Worm (Caenorhabditis elegans) whole organism, L3 larva: ENCODE measurements around the gene F44F4.9.
A peak's percentile ranks its signal among the peaks of the same experiment; 100 is the strongest.

Experiments
- aly-2 ChIP-seq: fragments of 150-350 bp; optimal IDR thresholded peaks from 2 replicates; lab custom pipeline; 2014; ENCODE audit warnings: missing biosample characterization, missing genetic modification characterization
- ceh-16 ChIP-seq: sonication (generic microtip); optimal IDR thresholded peaks from 2 replicates; lab custom pipeline; 2017; ENCODE audit warnings: missing biosample characterization, missing genetic modification characterization
- ceh-28 ChIP-seq: fragments of 150-350 bp; optimal IDR thresholded peaks from 2 replicates; lab custom pipeline; 2014; ENCODE audit warnings: missing biosample characterization, missing genetic modification reagents, missing genetic modification characterization
- ceh-82 ChIP-seq: fragments of 150-350 bp; optimal IDR thresholded peaks from 2 replicates; lab custom pipeline; 2014; ENCODE audit warnings: missing biosample characterization, missing genetic modification characterization
- ceh-9 ChIP-seq: sonication (generic microtip); optimal IDR thresholded peaks from 2 replicates; lab custom pipeline; 2018; ENCODE audit warnings: missing biosample characterization, missing genetic modification characterization
- daf-12 ChIP-seq: fragments of 150-350 bp; optimal IDR thresholded peaks from 2 replicates; lab custom pipeline; 2014; ENCODE audit warnings: missing biosample characterization, missing genetic modification reagents, missing genetic modification characterization
- egl-27 ChIP-seq: sonication (generic microtip); optimal IDR thresholded peaks from 4 replicates; lab custom pipeline; 2017; ENCODE audit warnings: missing biosample characterization, missing genetic modification reagents, missing genetic modification characterization
- egl-5 ChIP-seq: fragments of 150-350 bp; optimal IDR thresholded peaks from 2 replicates; lab custom pipeline; 2017; ENCODE audit warnings: missing biosample characterization, missing genetic modification reagents, missing genetic modification characterization, inconsistent platforms
- elt-1 ChIP-seq: fragments of 150-350 bp; optimal IDR thresholded peaks from 2 replicates; lab custom pipeline; 2014; ENCODE audit warnings: missing biosample characterization, missing genetic modification characterization
- elt-2 ChIP-seq: sonication (generic microtip); optimal IDR thresholded peaks from 2 replicates; lab custom pipeline; 2016; ENCODE audit warnings: missing genetic modification reagents, mild to moderate bottlenecking, missing genetic modification characterization, missing compliant biosample characterization
- elt-3 ChIP-seq, 3 experiments: fragments of 150-350 bp in 1 of 3; sonication (generic microtip) in 2 of 3; optimal IDR thresholded peaks; 2 replicates in 2 of 3; 4 replicates in 1 of 3; lab custom pipeline; 2014 to 2017; ENCODE audit warnings: missing biosample characterization in 3 of 3, missing genetic modification characterization in 3 of 3
- fkh-2 ChIP-seq: fragments of 150-350 bp; optimal IDR thresholded peaks from 2 replicates; lab custom pipeline; 2014; ENCODE audit warnings: missing biosample characterization, missing genetic modification reagents, missing genetic modification characterization
- fos-1 ChIP-seq: fragments of 150-350 bp; optimal IDR thresholded peaks from 2 replicates; lab custom pipeline; 2014; ENCODE audit warnings: missing biosample characterization, missing genetic modification characterization
- hmg-11 ChIP-seq: sonication (generic microtip); optimal IDR thresholded peaks from 2 replicates; lab custom pipeline; 2016; ENCODE audit warnings: missing genetic modification characterization, missing compliant biosample characterization
- jun-1 ChIP-seq: fragments of 150-350 bp; optimal IDR thresholded peaks from 2 replicates; lab custom pipeline; 2014; ENCODE audit warnings: missing biosample characterization, missing genetic modification reagents, missing genetic modification characterization
- lin-15B ChIP-seq: fragments of 150-350 bp; optimal IDR thresholded peaks from 2 replicates; lab custom pipeline; 2014; ENCODE audit warnings: missing biosample characterization, missing genetic modification characterization
- lin-39 ChIP-seq: fragments of 150-350 bp; optimal IDR thresholded peaks from 2 replicates; lab custom pipeline; 2018; ENCODE audit warnings: missing biosample characterization, missing genetic modification reagents, missing genetic modification characterization
- lsy-12 ChIP-seq: sonication (generic microtip); optimal IDR thresholded peaks from 2 replicates; lab custom pipeline; 2016; ENCODE audit warnings: mild to moderate bottlenecking, missing genetic modification characterization, missing compliant biosample characterization
- mdl-1 ChIP-seq: fragments of 150-350 bp; optimal IDR thresholded peaks from 2 replicates; lab custom pipeline; 2014; ENCODE audit warnings: missing biosample characterization, missing genetic modification characterization
- mml-1 ChIP-seq: fragments of 150-350 bp; sonication (generic microtip); optimal IDR thresholded peaks from 3 replicates; lab custom pipeline; 2014; ENCODE audit warnings: missing biosample characterization, missing genetic modification characterization
- nfya-1 ChIP-seq: sonication (generic microtip); optimal IDR thresholded peaks from 2 replicates; lab custom pipeline; 2017; ENCODE audit warnings: missing genetic modification characterization, mild to moderate bottlenecking, missing compliant biosample characterization, antibody characterized with exemption, moderate library complexity; ENCODE audit not compliant: insufficient read depth
- nhr-11 ChIP-seq: fragments of 150-350 bp; optimal IDR thresholded peaks from 2 replicates; lab custom pipeline; 2014; ENCODE audit warnings: missing biosample characterization, missing genetic modification characterization
- nhr-12 ChIP-seq: fragments of 150-350 bp; optimal IDR thresholded peaks from 2 replicates; lab custom pipeline; 2014; ENCODE audit warnings: missing biosample characterization, missing genetic modification characterization
- nhr-23 ChIP-seq: fragments of 150-350 bp; optimal IDR thresholded peaks from 2 replicates; lab custom pipeline; 2014; ENCODE audit warnings: missing biosample characterization, missing genetic modification reagents, missing genetic modification characterization
- nhr-237 ChIP-seq: fragments of 150-350 bp; optimal IDR thresholded peaks from 2 replicates; lab custom pipeline; 2014; ENCODE audit warnings: missing biosample characterization, missing genetic modification characterization
- nhr-25 ChIP-seq: sonication (generic microtip); optimal IDR thresholded peaks from 2 replicates; lab custom pipeline; 2017; ENCODE audit warnings: missing biosample characterization, missing genetic modification characterization
- nhr-28 ChIP-seq: fragments of 150-350 bp; optimal IDR thresholded peaks from 2 replicates; lab custom pipeline; 2014; ENCODE audit warnings: missing biosample characterization, missing genetic modification characterization
- nhr-43 ChIP-seq: sonication (generic microtip); optimal IDR thresholded peaks from 2 replicates; lab custom pipeline; 2016; ENCODE audit warnings: mild to moderate bottlenecking, missing genetic modification characterization, missing compliant biosample characterization; ENCODE audit not compliant: poor library complexity, severe bottlenecking
- nhr-67 ChIP-seq: fragments of 150-350 bp; optimal IDR thresholded peaks from 2 replicates; lab custom pipeline; 2014; ENCODE audit warnings: missing biosample characterization, missing genetic modification characterization
- nhr-77 ChIP-seq: fragments of 150-350 bp; optimal IDR thresholded peaks from 2 replicates; lab custom pipeline; 2014; ENCODE audit warnings: missing biosample characterization, missing genetic modification characterization
- pha-4 ChIP-seq: fragments of 150-350 bp; optimal IDR thresholded peaks from 2 replicates; lab custom pipeline; 2014; ENCODE audit warnings: missing biosample characterization, missing genetic modification reagents, missing genetic modification characterization
- pqm-1 ChIP-seq: fragments of 150-350 bp; optimal IDR thresholded peaks from 2 replicates; lab custom pipeline; 2017; ENCODE audit warnings: missing biosample characterization, missing genetic modification characterization, inconsistent platforms
- sea-2 ChIP-seq: fragments of 150-350 bp; sonication (generic microtip); optimal IDR thresholded peaks from 4 replicates; lab custom pipeline; 2014; ENCODE audit warnings: missing biosample characterization, missing genetic modification reagents, missing genetic modification characterization
- skn-1 ChIP-seq: fragments of 150-350 bp; optimal IDR thresholded peaks from 2 replicates; lab custom pipeline; 2014; ENCODE audit warnings: missing biosample characterization, missing genetic modification characterization
- snpc-4 ChIP-seq: fragments of 150-350 bp; optimal IDR thresholded peaks from 2 replicates; lab custom pipeline; 2014; ENCODE audit warnings: missing biosample characterization, missing genetic modification characterization
- unc-39 ChIP-seq: sonication (generic microtip); optimal IDR thresholded peaks from 4 replicates; lab custom pipeline; 2017; ENCODE audit warnings: missing biosample characterization, missing genetic modification characterization
- zag-1 ChIP-seq: fragments of 150-350 bp; optimal IDR thresholded peaks from 2 replicates; lab custom pipeline; 2014; ENCODE audit warnings: missing biosample characterization, missing genetic modification characterization
- ztf-4 ChIP-seq: fragments of 150-350 bp; optimal IDR thresholded peaks from 2 replicates; lab custom pipeline; 2014; ENCODE audit warnings: missing biosample characterization, missing genetic modification characterization

Gene F44F4.9

ce11 chrII:10932305-10932704, 16.7 kb upstream of the F44F4.9 start:
- no peak for TF ChIP-seq ceh-16 (tag; lab: Kevin White, UChicago)
- TF ChIP-seq lsy-12 (tag; lab: Kevin White, UChicago) = no peak
- no peak for TF ChIP-seq nhr-11 (tag; lab: Kevin White, UChicago)
- no peak for TF ChIP-seq egl-5 (tag; lab: Kevin White, UChicago)
- TF ChIP-seq nhr-77 (tag; lab: Kevin White, UChicago) = no peak
- TF ChIP-seq mml-1 (tag; lab: Kevin White, UChicago) = no peak
- no peak for TF ChIP-seq aly-2 (tag; lab: Kevin White, UChicago)
- no peak for TF ChIP-seq lin-39
- no peak for TF ChIP-seq hmg-11
- TF ChIP-seq elt-2 (tag; lab: Kevin White, UChicago) = no peak
- TF ChIP-seq ceh-28 = no peak
- TF ChIP-seq zag-1 = no peak
- no peak for TF ChIP-seq nhr-237 (tag; lab: Kevin White, UChicago)
- no peak for TF ChIP-seq nfya-1 (tag; lab: Kevin White, UChicago)
- no peak for TF ChIP-seq ztf-4 (tag; lab: Kevin White, UChicago)
- TF ChIP-seq mdl-1 (tag; lab: Kevin White, UChicago) = no peak
- TF ChIP-seq fkh-2 (tag; lab: Kevin White, UChicago) = no peak
- TF ChIP-seq fos-1 = no peak

- peak; percentile 13 for TF ChIP-seq lsy-12 (tag; lab: Kevin White, UChicago)
- TF ChIP-seq elt-3 (tag; optimal IDR thresholded peaks at IDR 0.05; lab: Kevin White, UChicago) = no peak
- TF ChIP-seq nhr-43 (tag; lab: Kevin White, UChicago) = peak; percentile 62
These were observed 15.3 kb upstream of the F44F4.9 start for ce11 chrII:10930678-10931650.

- peak; percentile 20 for TF ChIP-seq lin-15B (tag; lab: Kevin White, UChicago)
- TF ChIP-seq nfya-1 (tag; lab: Kevin White, UChicago) = peak; percentile 7
- TF ChIP-seq elt-2 (tag; lab: Kevin White, UChicago) = peak; percentile 68
- TF ChIP-seq nhr-43 (tag; lab: Kevin White, UChicago) = peak; percentile 46
- peak; percentile 52 for TF ChIP-seq nhr-23
- TF ChIP-seq nhr-25 (tag; lab: Kevin White, UChicago) = peak; percentile 46
- TF ChIP-seq elt-3 (tag; optimal IDR thresholded peaks at IDR 0.05; lab: Kevin White, UChicago) = peak in 1 of 3 experiments; percentile 20
- TF ChIP-seq sea-2 = no peak
- TF ChIP-seq nhr-67 = no peak
- TF ChIP-seq egl-27 (tag; lab: Kevin White, UChicago) = no peak
These were observed 10.4 kb upstream of the F44F4.9 start, which contains the start of gene metr-1 for ce11 chrII:10925804-10926570. TSS of gene metr-1 (plus strand) at chrII:10926561.

DNA sequence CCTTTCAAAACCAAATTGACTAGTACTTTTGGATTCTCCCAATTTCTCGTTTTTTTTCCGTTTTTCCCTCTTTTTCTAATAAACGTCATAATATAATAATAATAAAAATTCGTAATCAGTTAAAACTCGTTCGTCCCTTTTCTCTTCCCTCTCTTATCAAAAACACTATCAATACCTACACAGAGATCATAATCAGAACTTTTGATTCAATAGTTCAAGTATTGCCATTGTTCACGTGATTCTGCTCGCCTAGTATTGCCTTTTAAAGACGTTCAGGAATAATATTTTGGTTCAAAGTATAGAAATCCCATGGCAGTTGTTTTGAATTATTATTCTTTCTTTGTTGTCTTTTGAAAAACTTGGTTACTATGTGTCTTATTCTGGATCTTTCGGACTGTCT, 9.0 kb upstream of the F44F4.9 start:
- TF ChIP-seq jun-1 (tag; lab: Kevin White, UChicago) = peak; percentile 73
- peak; percentile 34 for TF ChIP-seq snpc-4 (tag; lab: Kevin White, UChicago)
- TF ChIP-seq unc-39 = no peak
- TF ChIP-seq aly-2 (tag; lab: Kevin White, UChicago) = no peak
- TF ChIP-seq nhr-43 (tag; lab: Kevin White, UChicago) = peak; percentile 24
- TF ChIP-seq ceh-16 (tag; lab: Kevin White, UChicago) = no peak
- TF ChIP-seq ceh-9 (tag; lab: Kevin White, UChicago) = no peak
- TF ChIP-seq skn-1 (tag; lab: Kevin White, UChicago) = peak; percentile 34
- no peak for TF ChIP-seq nhr-12
- no peak for TF ChIP-seq nhr-28 (tag; lab: Kevin White, UChicago)
- TF ChIP-seq ceh-82 (tag; lab: Kevin White, UChicago) = no peak
- no peak for TF ChIP-seq egl-5 (tag; lab: Kevin White, UChicago)
- no peak for TF ChIP-seq elt-1 (tag; lab: Kevin White, UChicago)
- peak; percentile 16 to 65 (median 18) for TF ChIP-seq elt-3 (tag; optimal IDR thresholded peaks at IDR 0.05; lab: Kevin White, UChicago)
- TF ChIP-seq elt-2 (tag; lab: Kevin White, UChicago) = peak; percentile 93
- no peak for TF ChIP-seq daf-12 (tag; lab: Kevin White, UChicago)
- TF ChIP-seq lsy-12 (tag; lab: Kevin White, UChicago) = peak; percentile 3
- peak; percentile 44 for TF ChIP-seq pha-4 (tag; lab: Kevin White, UChicago)
- TF ChIP-seq pqm-1 (tag; lab: Kevin White, UChicago) = peak; percentile 97
- TF ChIP-seq nhr-77 (tag; lab: Kevin White, UChicago) = no peak
- peak; percentile 2 for TF ChIP-seq nhr-25 (tag; lab: Kevin White, UChicago)
- TF ChIP-seq nhr-11 (tag; lab: Kevin White, UChicago) = no peak
